Fruit fly (Drosophila melanogaster) whole organism, embryonic: ENCODE results near the gene fz.

ENCODE experiments used
- ATbp ChIP-seq: fragments of 200-800 bp; sonication (Bioruptor generic); optimal IDR thresholded peaks from 2 replicates; lab custom pipeline; 2017; ENCODE audit warnings: missing biosample characterization, mild to moderate bottlenecking, missing genetic modification characterization, missing genetic modification reagents
- Atf-2 ChIP-seq: fragments of 200-800 bp; sonication (Bioruptor generic); optimal IDR thresholded peaks from 2 replicates; lab custom pipeline; 2016; ENCODE audit warnings: missing biosample characterization, missing genetic modification characterization
- BEAF-32 ChIP-seq: fragments of 200-800 bp; sonication (Bioruptor generic); optimal IDR thresholded peaks from 3 replicates; lab custom pipeline; 2017; ENCODE audit warnings: missing biosample characterization, missing genetic modification characterization, mild to moderate bottlenecking, moderate library complexity, missing genetic modification reagents
- CG11560 ChIP-seq: fragments of 200-800 bp; sonication (Bioruptor generic); IDR thresholded peaks from 3 replicates; pipeline ENCODE4 v1.3.6; 2022; ENCODE audit warnings: missing biosample characterization, missing genetic modification characterization
- CG12769 ChIP-seq: fragments of 200-800 bp; sonication (Bioruptor generic); optimal IDR thresholded peaks from 2 replicates; lab custom pipeline; 2019; ENCODE audit warnings: missing biosample characterization, mild to moderate bottlenecking, missing genetic modification characterization, moderate library complexity
- CG13296 ChIP-seq: fragments of 200-800 bp; sonication (Bioruptor generic); optimal IDR thresholded peaks from 3 replicates; lab custom pipeline; 2018; ENCODE audit warnings: missing biosample characterization, mild to moderate bottlenecking, missing genetic modification characterization
- CG14014 ChIP-seq: fragments of 200-800 bp; sonication (Bioruptor generic); IDR thresholded peaks from 2 replicates; pipeline ENCODE4 v1.3.6; 2022; ENCODE audit warnings: missing biosample characterization, missing genetic modification characterization
- CG14710 ChIP-seq: fragments of 200-800 bp; sonication (Bioruptor generic); optimal IDR thresholded peaks from 3 replicates; lab custom pipeline; 2019; ENCODE audit warnings: missing biosample characterization, mild to moderate bottlenecking, missing genetic modification characterization, moderate library complexity
- CG14965 ChIP-seq: fragments of 200-800 bp; sonication (Bioruptor generic); optimal IDR thresholded peaks from 2 replicates; lab custom pipeline; 2016; ENCODE audit warnings: missing biosample characterization, missing genetic modification characterization, borderline replicate concordance
- CG15073 ChIP-seq: fragments of 200-800 bp; sonication (Bioruptor generic); optimal IDR thresholded peaks from 2 replicates; lab custom pipeline; 2016; ENCODE audit warnings: missing biosample characterization, missing genetic modification characterization
- CG1529 ChIP-seq: fragments of 200-800 bp; sonication (Bioruptor generic); optimal IDR thresholded peaks from 3 replicates; lab custom pipeline; 2018; ENCODE audit warnings: missing biosample characterization, missing genetic modification characterization
- CG17186 ChIP-seq: fragments of 200-800 bp; sonication (Bioruptor generic); optimal IDR thresholded peaks from 3 replicates; lab custom pipeline; 2017; ENCODE audit warnings: missing biosample characterization, missing genetic modification reagents, missing genetic modification characterization
- CG17612 ChIP-seq: fragments of 200-800 bp; sonication (Bioruptor generic); IDR thresholded peaks from 2 replicates; pipeline ENCODE4 v1.3.6; 2022; ENCODE audit warnings: missing biosample characterization, missing genetic modification characterization
- CG2678 ChIP-seq: fragments of 200-800 bp; sonication (Bioruptor generic); optimal IDR thresholded peaks from 3 replicates; lab custom pipeline; 2019; ENCODE audit warnings: missing biosample characterization, mild to moderate bottlenecking, missing genetic modification characterization, moderate library complexity
- CG3163 ChIP-seq: fragments of 200-800 bp; sonication (Bioruptor generic); optimal IDR thresholded peaks from 3 replicates; lab custom pipeline; 2016; ENCODE audit warnings: missing biosample characterization, missing genetic modification characterization
- CG32772 ChIP-seq: fragments of 200-800 bp; sonication (Bioruptor generic); IDR thresholded peaks from 2 replicates; pipeline ENCODE4 v1.3.6; 2022; ENCODE audit warnings: missing biosample characterization, missing genetic modification characterization
- CG3407 ChIP-seq: fragments of 200-800 bp; sonication (Bioruptor generic); optimal IDR thresholded peaks from 2 replicates; lab custom pipeline; 2018; ENCODE audit warnings: missing biosample characterization, mild to moderate bottlenecking, missing genetic modification characterization
- CG4820 ChIP-seq: fragments of 200-800 bp; sonication (Bioruptor generic); optimal IDR thresholded peaks from 3 replicates; lab custom pipeline; 2016; ENCODE audit warnings: missing biosample characterization, missing genetic modification characterization
- CG6272 ChIP-seq: fragments of 200-800 bp; sonication (Bioruptor generic); IDR thresholded peaks from 2 replicates; pipeline ENCODE4 v1.3.6; 2022; ENCODE audit warnings: missing biosample characterization, missing genetic modification characterization
- CG7357 ChIP-seq: fragments of 200-800 bp; sonication (Bioruptor generic); IDR thresholded peaks from 3 replicates; pipeline ENCODE4 v1.3.6; 2022; ENCODE audit warnings: missing biosample characterization, missing genetic modification characterization
- CG7839 ChIP-seq: fragments of 200-800 bp; sonication (Bioruptor generic); optimal IDR thresholded peaks from 3 replicates; lab custom pipeline; 2018; ENCODE audit warnings: missing biosample characterization, mild to moderate bottlenecking, missing genetic modification characterization, moderate library complexity
- CG7987 ChIP-seq: fragments of 200-800 bp; sonication (Bioruptor generic); optimal IDR thresholded peaks from 2 replicates; lab custom pipeline; 2018; ENCODE audit warnings: missing biosample characterization, mild to moderate bottlenecking, missing genetic modification characterization, moderate library complexity
- CG8765 ChIP-seq: fragments of 200-800 bp; sonication (Bioruptor generic); IDR thresholded peaks from 2 replicates; pipeline ENCODE4 v1.3.6; 2022; ENCODE audit warnings: missing biosample characterization, missing genetic modification characterization
- CG8924 ChIP-seq: fragments of 200-800 bp; optimal IDR thresholded peaks from 3 replicates; lab custom pipeline; 2019; ENCODE audit warnings: missing biosample characterization, mild to moderate bottlenecking, missing genetic modification characterization, moderate library complexity
- CG9437 ChIP-seq: fragments of 200-800 bp; sonication (Bioruptor generic); optimal IDR thresholded peaks from 2 replicates; lab custom pipeline; 2018; ENCODE audit warnings: missing biosample characterization, mild to moderate bottlenecking, missing genetic modification characterization
- Dll ChIP-seq: fragments of 200-800 bp; sonication (Bioruptor generic); IDR thresholded peaks from 4 replicates; pipeline ENCODE4 v1.3.6; 2022; ENCODE audit warnings: missing biosample characterization, missing genetic modification characterization; ENCODE audit not compliant: partially characterized antibody
- Elba2 ChIP-seq: fragments of 200-800 bp; sonication (Bioruptor generic); optimal IDR thresholded peaks from 3 replicates; lab custom pipeline; 2016; ENCODE audit warnings: missing biosample characterization, missing genetic modification characterization
- Gsc ChIP-seq: fragments of 200-800 bp; sonication (Bioruptor generic); IDR thresholded peaks from 2 replicates; pipeline ENCODE4 v1.3.6; 2022; ENCODE audit warnings: missing biosample characterization, missing genetic modification characterization
- H2.0 ChIP-seq: fragments of 200-800 bp; sonication (Bioruptor generic); IDR thresholded peaks from 2 replicates; pipeline ENCODE4 v1.3.6; 2022; ENCODE audit warnings: missing biosample characterization, missing genetic modification characterization
- Lim3 ChIP-seq: fragments of 200-800 bp; sonication (Bioruptor generic); IDR thresholded peaks from 2 replicates; pipeline ENCODE4 v1.3.6; 2022; ENCODE audit warnings: missing biosample characterization, missing genetic modification characterization
- Med ChIP-seq: fragments of 200-800 bp; sonication (Bioruptor generic); peaks from one replicate; lab custom pipeline; 2016; ENCODE audit warnings: missing biosample characterization, missing genetic modification characterization, mild to moderate bottlenecking, inconsistent platforms, moderate library complexity
- NFAT ChIP-seq: fragments of 200-800 bp; sonication (Bioruptor generic); IDR thresholded peaks from 2 replicates; pipeline ENCODE4 v1.3.6; 2022; ENCODE audit warnings: missing biosample characterization, missing genetic modification characterization
- Neu2 ChIP-seq: fragments of 200-800 bp; sonication (Bioruptor generic); optimal IDR thresholded peaks from 3 replicates; lab custom pipeline; 2016; ENCODE audit warnings: missing biosample characterization, missing genetic modification characterization, borderline replicate concordance
- Spps ChIP-seq: fragments of 200-800 bp; sonication (Bioruptor generic); optimal IDR thresholded peaks from 2 replicates; lab custom pipeline; 2018; ENCODE audit warnings: missing biosample characterization, mild to moderate bottlenecking, missing genetic modification characterization
- Tbp ChIP-seq: fragments of >200 bp; optimal IDR thresholded peaks from 2 replicates; lab custom pipeline; 2018; ENCODE audit warnings: missing biosample characterization, missing genetic modification characterization
- abd-A ChIP-seq: fragments of 200-800 bp; sonication (Bioruptor generic); optimal IDR thresholded peaks from 3 replicates; lab custom pipeline; 2019; ENCODE audit warnings: missing biosample characterization, mild to moderate bottlenecking, missing genetic modification characterization, moderate library complexity
- ac ChIP-seq: fragments of 200-800 bp; sonication (Bioruptor generic); optimal IDR thresholded peaks from 3 replicates; lab custom pipeline; 2017; ENCODE audit warnings: missing biosample characterization, mild to moderate bottlenecking, missing genetic modification characterization
- cas ChIP-seq: fragments of 200-800 bp; sonication (Bioruptor generic); IDR thresholded peaks from 2 replicates; pipeline ENCODE4 v1.3.6; 2022; ENCODE audit warnings: missing biosample characterization, missing genetic modification characterization
- emc ChIP-seq: fragments of 200-800 bp; sonication (Bioruptor generic); optimal IDR thresholded peaks from 2 replicates; lab custom pipeline; 2016; ENCODE audit warnings: missing biosample characterization, missing genetic modification characterization
- en ChIP-seq: fragments of 200-800 bp; sonication (Bioruptor generic); optimal IDR thresholded peaks from 2 replicates; lab custom pipeline; 2016; ENCODE audit warnings: missing biosample characterization, missing genetic modification characterization
- esg ChIP-seq: fragments of 200-800 bp; sonication (Bioruptor generic); conservative IDR thresholded peaks from 2 replicates; pipeline ENCODE4 v1.3.6; 2022; ENCODE audit warnings: missing biosample characterization, missing genetic modification characterization
- grau ChIP-seq: fragments of 200-800 bp; optimal IDR thresholded peaks from 3 replicates; lab custom pipeline; 2019; ENCODE audit warnings: missing biosample characterization, mild to moderate bottlenecking, missing genetic modification characterization, moderate library complexity
- knrl ChIP-seq: fragments of 200-800 bp; sonication (Bioruptor generic); IDR thresholded peaks from 3 replicates; pipeline ENCODE4 v1.3.6; 2022; ENCODE audit warnings: missing biosample characterization, missing genetic modification characterization; ENCODE audit not compliant: partially characterized antibody
- lab ChIP-seq: fragments of 200-800 bp; sonication (Bioruptor generic); optimal IDR thresholded peaks from 3 replicates; lab custom pipeline; 2017; ENCODE audit warnings: missing biosample characterization, missing genetic modification characterization, mild to moderate bottlenecking, moderate library complexity, missing genetic modification reagents
- lbe ChIP-seq: fragments of 200-800 bp; sonication (Bioruptor generic); optimal IDR thresholded peaks from 2 replicates; lab custom pipeline; 2016; ENCODE audit warnings: missing biosample characterization, mild to moderate bottlenecking, missing genetic modification characterization
- luna ChIP-seq: fragments of 200-800 bp; sonication (Bioruptor generic); optimal IDR thresholded peaks from 2 replicates; lab custom pipeline; 2016; ENCODE audit warnings: missing biosample characterization, missing genetic modification characterization
- maf-S ChIP-seq: fragments of 200-800 bp; sonication (Bioruptor generic); optimal IDR thresholded peaks from 2 replicates; lab custom pipeline; 2016; ENCODE audit warnings: missing biosample characterization, missing genetic modification characterization
- nerfin-2 ChIP-seq: fragments of 200-800 bp; sonication (Bioruptor generic); IDR thresholded peaks from 2 replicates; pipeline ENCODE4 v1.3.6; 2022; ENCODE audit warnings: missing biosample characterization, missing genetic modification characterization; ENCODE audit not compliant: partially characterized antibody
- nmo ChIP-seq: fragments of 200-800 bp; sonication (Bioruptor generic); optimal IDR thresholded peaks from 2 replicates; lab custom pipeline; 2018; ENCODE audit warnings: missing biosample characterization, mild to moderate bottlenecking, missing genetic modification characterization, moderate library complexity
- sob ChIP-seq: fragments of 200-800 bp; sonication (Bioruptor generic); IDR thresholded peaks from 2 replicates; pipeline ENCODE4 v1.3.6; 2022; ENCODE audit warnings: missing biosample characterization, missing genetic modification characterization
- tio ChIP-seq: fragments of 200-800 bp; sonication (Bioruptor generic); optimal IDR thresholded peaks from 2 replicates; lab custom pipeline; 2017; ENCODE audit warnings: missing biosample characterization, missing genetic modification characterization, inconsistent platforms
- usp ChIP-seq: fragments of >200 bp; optimal IDR thresholded peaks from 2 replicates; lab custom pipeline; 2017; ENCODE audit warnings: missing biosample characterization, missing genetic modification characterization

fz gene

dm6 chr3L:14335880-14336279, 61.7 kb downstream of the fz start (continued):
- TF ChIP-seq Elba2 (GFP tag; lab: Kevin White, UChicago): no peak
- TF ChIP-seq CG17186 (GFP tag; lab: Kevin White, UChicago): no peak
- TF ChIP-seq CG1529 (GFP tag; lab: Kevin White, UChicago): no peak
- no peak for TF ChIP-seq CG3163 (GFP tag; lab: Kevin White, UChicago)
- no peak; the same call in 1 of the 2 replicates for TF ChIP-seq CG8765 (GFP tag; lab: Robert Waterston, UW)
- TF ChIP-seq ATbp (GFP tag; lab: Kevin White, UChicago): no peak
- no peak for TF ChIP-seq Lim3
- peak; percentile 74 for TF ChIP-seq CG2678 (tag; lab: Kevin White, UChicago)
- no peak; the same call in 1 of the 2 replicates for TF ChIP-seq CG6272 (GFP tag; lab: Robert Waterston, UW)
- TF ChIP-seq CG14710 (tag; lab: Kevin White, UChicago): peak; percentile 56
- no peak for TF ChIP-seq CG15073 (GFP tag; lab: Kevin White, UChicago)
- TF ChIP-seq CG3407 (GFP tag; lab: Kevin White, UChicago): no peak
- TF ChIP-seq Med: peak; percentile 56
- no peak for TF ChIP-seq ac (GFP tag; lab: Kevin White, UChicago)
- TF ChIP-seq CG7357 (GFP tag; lab: Robert Waterston, UW): peak; percentile 36; the same call in 1 of the 3 replicates
- no peak; the same call in 1 of the 2 replicates for TF ChIP-seq NFAT (GFP tag; lab: Robert Waterston, UW)
- peak; percentile 51 for TF ChIP-seq nmo (GFP tag; lab: Kevin White, UChicago)
- TF ChIP-seq knrl: no peak
- no peak for TF ChIP-seq CG13296
- no peak for TF ChIP-seq H2.0 (GFP tag; lab: Robert Waterston, UW)
- TF ChIP-seq esg (GFP tag; lab: Robert Waterston, UW): no peak
- no peak for TF ChIP-seq en (GFP tag; lab: Kevin White, UChicago)
- no peak for TF ChIP-seq luna (GFP tag; lab: Kevin White, UChicago)
- TF ChIP-seq CG7839: peak; percentile 23
- TF ChIP-seq emc (GFP tag; lab: Kevin White, UChicago): no peak
- no peak for TF ChIP-seq abd-A (tag; lab: Kevin White, UChicago)
- TF ChIP-seq lbe (GFP tag; lab: Kevin White, UChicago): no peak
- peak; percentile 74 for TF ChIP-seq CG32772 (GFP tag; lab: Robert Waterston, UW)
- TF ChIP-seq CG8924: peak; percentile 31
- peak; percentile 74 for TF ChIP-seq CG17612 (GFP tag; lab: Robert Waterston, UW)
- TF ChIP-seq CG11560 (tag; lab: Robert Waterston, UW): no peak
- TF ChIP-seq nerfin-2: no peak
- TF ChIP-seq BEAF-32: no peak
- no peak for TF ChIP-seq Atf-2
- peak; percentile 21 for TF ChIP-seq CG12769 (tag; lab: Kevin White, UChicago)
- peak; percentile 71; the same call in 1 of the 2 replicates for TF ChIP-seq cas (GFP tag; lab: Robert Waterston, UW)
- no peak for TF ChIP-seq Dll (GFP tag; lab: Robert Waterston, UW)
- TF ChIP-seq Spps (tag; lab: Kevin White, UChicago): peak; percentile 33
- TF ChIP-seq CG14014 (GFP tag; lab: Robert Waterston, UW): no peak
- TF ChIP-seq CG4820 (GFP tag; lab: Kevin White, UChicago): peak; percentile 40
- no peak for TF ChIP-seq Tbp (GFP tag; lab: Kevin White, UChicago)
- TF ChIP-seq Neu2 (GFP tag; lab: Kevin White, UChicago): no peak
- peak; percentile 66 for TF ChIP-seq lab (GFP tag; lab: Kevin White, UChicago)
- no peak for TF ChIP-seq CG14965 (GFP tag; lab: Kevin White, UChicago)
- no peak for TF ChIP-seq usp (GFP tag; lab: Kevin White, UChicago)
- peak; percentile 82 for TF ChIP-seq sob (GFP tag; lab: Robert Waterston, UW)
- no peak for TF ChIP-seq CG7987 (GFP tag; lab: Kevin White, UChicago)
- no peak for TF ChIP-seq CG9437 (GFP tag; lab: Kevin White, UChicago)
- TF ChIP-seq maf-S: no peak
- TF ChIP-seq tio (GFP tag; lab: Kevin White, UChicago): no peak
- TF ChIP-seq Gsc (GFP tag; lab: Robert Waterston, UW): no peak
- TF ChIP-seq grau: peak; percentile 31
